Worm (Caenorhabditis elegans) whole organism, midembryonic: ENCODE data around the gene ehs-1.

Source experiments
- T22C8.4 ChIP-seq: fragments of 200-800 bp; sonication (Bioruptor generic); IDR thresholded peaks from 2 replicates; pipeline ENCODE4 v1.3.6; 2022; ENCODE audit warnings: missing genetic modification characterization, missing compliant biosample characterization
- flt-1 ChIP-seq: fragments of 200-800 bp; sonication (Bioruptor generic); IDR thresholded peaks from 2 replicates; pipeline ENCODE4 v1.3.6; 2022; ENCODE audit warnings: missing genetic modification characterization, missing compliant biosample characterization
- ref-1 ChIP-seq: fragments of 200-800 bp; sonication (Bioruptor generic); conservative IDR thresholded peaks from 2 replicates; pipeline ENCODE4 v1.3.6; 2022; ENCODE audit warnings: missing genetic modification reagents, missing genetic modification characterization, missing compliant biosample characterization
- tab-1 ChIP-seq: fragments of 200-800 bp; sonication (Bioruptor generic); IDR thresholded peaks from 2 replicates; pipeline ENCODE4 v1.3.6; 2022; ENCODE audit warnings: missing genetic modification characterization, missing compliant biosample characterization
- ztf-23 ChIP-seq: fragments of 200-800 bp; sonication (Bioruptor generic); IDR thresholded peaks from 2 replicates; pipeline ENCODE4 v1.3.6; 2022; ENCODE audit warnings: missing genetic modification reagents, missing genetic modification characterization, missing compliant biosample characterization

- TF ChIP-seq T22C8.4 (GFP tag; lab: Robert Waterston, UW) (peak; percentile 60), ref-1 (GFP tag; lab: Robert Waterston, UW) (peak; percentile 54; the same call in 1 of the 2 replicates), tab-1 (GFP tag; lab: Robert Waterston, UW) (peak; percentile 70; the same call in 1 of the 2 replicates), ztf-23 (GFP tag; lab: Robert Waterston, UW) (peak; percentile 84), flt-1 (GFP tag; lab: Robert Waterston, UW) (peak; percentile 64; the same call in 1 of the 2 replicates)
Measured at ce11 chrII:5781935-5782921, 38.3 kb upstream of the ehs-1 start, which contains the start of gene K05F1.6.
